Fruit fly (Drosophila melanogaster) whole organism, embryonic: Measurements from ENCODE around the gene Alp10.

Source experiments
- Ada2b ChIP-seq: fragments of 200-800 bp; sonication (Bioruptor generic); IDR thresholded peaks from 2 replicates; pipeline ENCODE4 v1.3.6; 2022; ENCODE audit warnings: missing biosample characterization, missing genetic modification characterization
- Atf3 ChIP-seq: fragments of 200-800 bp; sonication (Bioruptor generic); optimal IDR thresholded peaks from 3 replicates; lab custom pipeline; 2016; ENCODE audit warnings: missing biosample characterization, missing genetic modification characterization
- CG11085 ChIP-seq: fragments of 200-800 bp; sonication (Bioruptor generic); IDR thresholded peaks from 2 replicates; pipeline ENCODE4 v1.3.6; 2022; ENCODE audit warnings: missing biosample characterization, missing genetic modification characterization
- CG12659 ChIP-seq: fragments of 200-800 bp; sonication (Bioruptor generic); optimal IDR thresholded peaks from 3 replicates; lab custom pipeline; 2017; ENCODE audit warnings: mild to moderate bottlenecking, missing biosample characterization, missing genetic modification reagents, missing genetic modification characterization
- CG14014 ChIP-seq: fragments of 200-800 bp; sonication (Bioruptor generic); IDR thresholded peaks from 2 replicates; pipeline ENCODE4 v1.3.6; 2022; ENCODE audit warnings: missing biosample characterization, missing genetic modification characterization
- CG14710 ChIP-seq: fragments of 200-800 bp; sonication (Bioruptor generic); optimal IDR thresholded peaks from 3 replicates; lab custom pipeline; 2019; ENCODE audit warnings: missing biosample characterization, mild to moderate bottlenecking, missing genetic modification characterization, moderate library complexity
- CG15514 ChIP-seq: fragments of 200-800 bp; sonication (Bioruptor generic); optimal IDR thresholded peaks from 3 replicates; lab custom pipeline; 2017; ENCODE audit warnings: missing biosample characterization, missing genetic modification characterization, mild to moderate bottlenecking, moderate library complexity, missing genetic modification reagents
- CG15696 ChIP-seq: fragments of 200-800 bp; sonication (Bioruptor generic); optimal IDR thresholded peaks from 2 replicates; lab custom pipeline; 2019; ENCODE audit warnings: missing biosample characterization, mild to moderate bottlenecking, missing genetic modification characterization, moderate library complexity
- CG17829 ChIP-seq: fragments of 200-800 bp; optimal IDR thresholded peaks from 2 replicates; lab custom pipeline; 2019; ENCODE audit warnings: missing biosample characterization, mild to moderate bottlenecking, missing genetic modification characterization, moderate library complexity
- CG18619 ChIP-seq: fragments of 200-800 bp; sonication (Bioruptor generic); optimal IDR thresholded peaks from 3 replicates; lab custom pipeline; 2017; ENCODE audit warnings: missing biosample characterization, mild to moderate bottlenecking, missing genetic modification characterization
- CG33557 ChIP-seq: fragments of 200-800 bp; sonication (Bioruptor generic); optimal IDR thresholded peaks from 2 replicates; lab custom pipeline; 2019; ENCODE audit warnings: missing biosample characterization, mild to moderate bottlenecking, missing genetic modification characterization, moderate library complexity
- CG3847 ChIP-seq: fragments of 200-800 bp; sonication (Bioruptor generic); IDR thresholded peaks from 2 replicates; pipeline ENCODE4 v1.3.6; 2022; ENCODE audit warnings: missing biosample characterization, missing genetic modification characterization
- CG3995 ChIP-seq: fragments of 200-800 bp; sonication (Bioruptor generic); optimal IDR thresholded peaks from 3 replicates; lab custom pipeline; 2016; ENCODE audit warnings: missing biosample characterization, missing genetic modification characterization
- CG4707 ChIP-seq: fragments of 200-800 bp; sonication (Bioruptor generic); optimal IDR thresholded peaks from 2 replicates; lab custom pipeline; 2018; ENCODE audit warnings: missing biosample characterization, mild to moderate bottlenecking, missing genetic modification characterization, moderate library complexity
- CTCF ChIP-seq: fragments of 200-800 bp; sonication (Bioruptor generic); optimal IDR thresholded peaks from 2 replicates; lab custom pipeline; 2017; ENCODE audit warnings: missing biosample characterization, mild to moderate bottlenecking, missing genetic modification characterization, moderate library complexity
- Dll ChIP-seq: fragments of 200-800 bp; sonication (Bioruptor generic); IDR thresholded peaks from 4 replicates; pipeline ENCODE4 v1.3.6; 2022; ENCODE audit warnings: missing biosample characterization, missing genetic modification characterization; ENCODE audit not compliant: partially characterized antibody
- Dp ChIP-seq: fragments of 200-800 bp; sonication (Bioruptor generic); optimal IDR thresholded peaks from 2 replicates; lab custom pipeline; 2018; ENCODE audit warnings: missing biosample characterization, mild to moderate bottlenecking, missing genetic modification characterization, moderate library complexity
- GATAe ChIP-seq: fragments of 200-800 bp; sonication (Bioruptor generic); conservative IDR thresholded peaks from 2 replicates; pipeline ENCODE4 v1.3.6; 2022; ENCODE audit warnings: missing biosample characterization, missing genetic modification characterization
- H2.0 ChIP-seq: fragments of 200-800 bp; sonication (Bioruptor generic); IDR thresholded peaks from 2 replicates; pipeline ENCODE4 v1.3.6; 2022; ENCODE audit warnings: missing biosample characterization, missing genetic modification characterization
- HmgZ ChIP-seq: fragments of 200-800 bp; sonication (Bioruptor generic); optimal IDR thresholded peaks from 2 replicates; lab custom pipeline; 2018; ENCODE audit warnings: missing biosample characterization, mild to moderate bottlenecking, missing genetic modification characterization
- MTF-1 ChIP-seq: fragments of 200-800 bp; sonication (Bioruptor generic); optimal IDR thresholded peaks from 2 replicates; lab custom pipeline; 2018; ENCODE audit warnings: missing biosample characterization, mild to moderate bottlenecking, missing genetic modification characterization, borderline replicate concordance
- NFAT ChIP-seq: fragments of 200-800 bp; sonication (Bioruptor generic); IDR thresholded peaks from 2 replicates; pipeline ENCODE4 v1.3.6; 2022; ENCODE audit warnings: missing biosample characterization, missing genetic modification characterization
- Nf-YA ChIP-seq: fragments of 200-800 bp; sonication (Bioruptor generic); IDR thresholded peaks from 2 replicates; pipeline ENCODE4 v1.3.6; 2022; ENCODE audit warnings: missing biosample characterization, missing genetic modification characterization
- Scr ChIP-seq: fragments of 200-800 bp; sonication (Bioruptor generic); IDR thresholded peaks from 2 replicates; pipeline ENCODE4 v1.3.6; 2022; ENCODE audit warnings: missing biosample characterization, missing genetic modification characterization; ENCODE audit not compliant: partially characterized antibody
- Sry-δ ChIP-seq: fragments of 200-800 bp; sonication (Bioruptor generic); optimal IDR thresholded peaks from 2 replicates; lab custom pipeline; 2016; ENCODE audit warnings: missing biosample characterization, missing genetic modification characterization
- Vsx1 ChIP-seq: fragments of 200-800 bp; sonication (Bioruptor generic); optimal IDR thresholded peaks from 2 replicates; lab custom pipeline; 2017; ENCODE audit warnings: missing biosample characterization, mild to moderate bottlenecking, missing genetic modification characterization, missing genetic modification reagents
- YL-1 ChIP-seq: fragments of 200-800 bp; sonication (Bioruptor generic); optimal IDR thresholded peaks from 3 replicates; lab custom pipeline; 2017; ENCODE audit warnings: missing biosample characterization, mild to moderate bottlenecking, missing genetic modification characterization
- abd-A ChIP-seq: fragments of 200-800 bp; sonication (Bioruptor generic); optimal IDR thresholded peaks from 3 replicates; lab custom pipeline; 2019; ENCODE audit warnings: missing biosample characterization, mild to moderate bottlenecking, missing genetic modification characterization, moderate library complexity
- ase ChIP-seq: fragments of 200-800 bp; sonication (Bioruptor generic); IDR thresholded peaks from 3 replicates; pipeline ENCODE4 v1.3.6; 2022; ENCODE audit warnings: missing biosample characterization, missing genetic modification characterization
- cas ChIP-seq: fragments of 200-800 bp; sonication (Bioruptor generic); IDR thresholded peaks from 2 replicates; pipeline ENCODE4 v1.3.6; 2022; ENCODE audit warnings: missing biosample characterization, missing genetic modification characterization
- chinmo ChIP-seq: fragments of 200-800 bp; sonication (Bioruptor generic); IDR thresholded peaks from 4 replicates; pipeline ENCODE4 v1.3.6; 2022; ENCODE audit warnings: missing biosample characterization, missing genetic modification characterization; ENCODE audit not compliant: partially characterized antibody
- croc ChIP-seq: fragments of 200-800 bp; sonication (Bioruptor generic); conservative IDR thresholded peaks from 3 replicates; pipeline ENCODE4 v1.3.6; 2022; ENCODE audit warnings: missing biosample characterization, missing genetic modification characterization
- exex ChIP-seq: fragments of 200-800 bp; sonication (Bioruptor generic); optimal IDR thresholded peaks from 4 replicates; lab custom pipeline; 2018; ENCODE audit warnings: missing biosample characterization, mild to moderate bottlenecking, missing genetic modification characterization, moderate library complexity
- eyg ChIP-seq: fragments of 200-800 bp; sonication (Bioruptor generic); optimal IDR thresholded peaks from 3 replicates; lab custom pipeline; 2016; ENCODE audit warnings: missing biosample characterization, missing genetic modification characterization
- fd3F ChIP-seq: fragments of 200-800 bp; sonication (Bioruptor generic); optimal IDR thresholded peaks from 2 replicates; lab custom pipeline; 2018; ENCODE audit warnings: missing biosample characterization, mild to moderate bottlenecking, missing genetic modification characterization, moderate library complexity
- gcm ChIP-seq: fragments of 200-800 bp; sonication (Bioruptor generic); optimal IDR thresholded peaks from 2 replicates; lab custom pipeline; 2019; ENCODE audit warnings: missing biosample characterization, mild to moderate bottlenecking, missing genetic modification characterization, moderate library complexity
- gfzf ChIP-seq: fragments of 200-800 bp; sonication (Bioruptor generic); optimal IDR thresholded peaks from 2 replicates; lab custom pipeline; 2016; ENCODE audit warnings: missing biosample characterization, mild to moderate bottlenecking, missing genetic modification characterization, moderate library complexity
- ind ChIP-seq: fragments of 200-800 bp; sonication (Bioruptor generic); optimal IDR thresholded peaks from 3 replicates; lab custom pipeline; 2016; ENCODE audit warnings: missing biosample characterization, missing genetic modification characterization
- knrl ChIP-seq: fragments of 200-800 bp; sonication (Bioruptor generic); IDR thresholded peaks from 3 replicates; pipeline ENCODE4 v1.3.6; 2022; ENCODE audit warnings: missing biosample characterization, missing genetic modification characterization; ENCODE audit not compliant: partially characterized antibody
- mirr ChIP-seq: fragments of 200-800 bp; sonication (Bioruptor generic); optimal IDR thresholded peaks from 3 replicates; lab custom pipeline; 2018; ENCODE audit warnings: missing biosample characterization, mild to moderate bottlenecking, missing genetic modification characterization
- nerfin-2 ChIP-seq: fragments of 200-800 bp; sonication (Bioruptor generic); IDR thresholded peaks from 2 replicates; pipeline ENCODE4 v1.3.6; 2022; ENCODE audit warnings: missing biosample characterization, missing genetic modification characterization; ENCODE audit not compliant: partially characterized antibody
- org-1 ChIP-seq: fragments of 200-800 bp; sonication (Bioruptor generic); optimal IDR thresholded peaks from 2 replicates; lab custom pipeline; 2017; ENCODE audit warnings: missing biosample characterization, missing genetic modification characterization
- pita ChIP-seq: fragments of 200-800 bp; sonication (Bioruptor generic); optimal IDR thresholded peaks from 2 replicates; lab custom pipeline; 2017; ENCODE audit warnings: missing biosample characterization, mild to moderate bottlenecking, missing genetic modification characterization
- sisA ChIP-seq: fragments of 200-800 bp; sonication (Bioruptor generic); IDR thresholded peaks from 2 replicates; pipeline ENCODE4 v1.3.6; 2022; ENCODE audit warnings: missing biosample characterization, missing genetic modification characterization
- slou ChIP-seq: fragments of 200-800 bp; sonication (Bioruptor generic); optimal IDR thresholded peaks from 3 replicates; lab custom pipeline; 2016; ENCODE audit warnings: missing biosample characterization, missing genetic modification characterization
- slp2 ChIP-seq: fragments of 200-800 bp; sonication (Bioruptor generic); optimal IDR thresholded peaks from 2 replicates; lab custom pipeline; 2016; ENCODE audit warnings: missing biosample characterization, missing genetic modification characterization
- sug ChIP-seq: fragments of 200-800 bp; optimal IDR thresholded peaks from 2 replicates; lab custom pipeline; 2019; ENCODE audit warnings: missing biosample characterization, mild to moderate bottlenecking, missing genetic modification characterization, moderate library complexity
- tap ChIP-seq: fragments of 200-800 bp; optimal IDR thresholded peaks from 3 replicates; lab custom pipeline; 2019; ENCODE audit warnings: missing biosample characterization, mild to moderate bottlenecking, missing genetic modification characterization, moderate library complexity
- unpg ChIP-seq: fragments of 200-800 bp; sonication (Bioruptor generic); optimal IDR thresholded peaks from 3 replicates; lab custom pipeline; 2018; ENCODE audit warnings: missing biosample characterization, mild to moderate bottlenecking, missing genetic modification characterization, moderate library complexity
- wdn ChIP-seq: fragments of 200-800 bp; sonication (Bioruptor generic); IDR thresholded peaks from 2 replicates; pipeline ENCODE4 v1.3.6; 2022; ENCODE audit warnings: missing biosample characterization, missing genetic modification characterization
- zen ChIP-seq: fragments of 200-800 bp; sonication (Bioruptor generic); optimal IDR thresholded peaks from 3 replicates; lab custom pipeline; 2018; ENCODE audit warnings: missing biosample characterization, mild to moderate bottlenecking, missing genetic modification characterization, moderate library complexity

The Alp10 gene

dm6 chr3L:5608128-5608527, 13.1 kb upstream of the Alp10 start, which contains the start of gene Eaf6 (continued):
- TF ChIP-seq knrl (peak; percentile 54; the same call in 2 of the 3 replicates), Sry-δ (GFP tag; lab: Kevin White, UChicago) (peak; percentile 32), HmgZ (tag; lab: Kevin White, UChicago) (peak; percentile 37), org-1 (GFP tag; lab: Kevin White, UChicago) (no peak), croc (GFP tag; lab: Robert Waterston, UW) (no peak), YL-1 (GFP tag; lab: Kevin White, UChicago) (peak; percentile 61), exex (tag; lab: Kevin White, UChicago) (peak; percentile 62), pita (peak; percentile 63), CG18619 (GFP tag; lab: Kevin White, UChicago) (no peak), cas (no peak), MTF-1 (GFP tag; lab: Kevin White, UChicago) (no peak), Dll (peak; percentile 53; the same call in 2 of the 4 replicates), chinmo (no peak), ind (GFP tag; lab: Kevin White, UChicago) (no peak), CG3847 (GFP tag; lab: Robert Waterston, UW) (no peak), gcm (no peak), fd3F (no peak), NFAT (GFP tag; lab: Robert Waterston, UW) (peak; percentile 13; the same call in 1 of the 2 replicates), slp2 (GFP tag; lab: Kevin White, UChicago) (no peak), slou (GFP tag; lab: Kevin White, UChicago) (no peak), mirr (GFP tag; lab: Kevin White, UChicago) (no peak), nerfin-2 (peak; percentile 21; the same call in 1 of the 2 replicates), CG11085 (GFP tag; lab: Robert Waterston, UW) (no peak), Atf3 (GFP tag; lab: Kevin White, UChicago) (no peak), H2.0 (no peak), CG15514 (GFP tag; lab: Kevin White, UChicago) (peak; percentile 32), CG17829 (tag; lab: Kevin White, UChicago) (peak; percentile 1), gfzf (GFP tag; lab: Kevin White, UChicago) (peak; percentile 80), CTCF (GFP tag; lab: Kevin White, UChicago) (peak; percentile 95), GATAe (GFP tag; lab: Robert Waterston, UW) (no peak), Dp (GFP tag; lab: Kevin White, UChicago) (peak; percentile 33), Nf-YA (GFP tag; lab: Robert Waterston, UW) (no peak), Ada2b (GFP tag; lab: Robert Waterston, UW) (no peak), CG4707 (GFP tag; lab: Kevin White, UChicago) (no peak), zen (tag; lab: Kevin White, UChicago) (peak; percentile 87), tap (tag; lab: Kevin White, UChicago) (no peak), sisA (GFP tag; lab: Robert Waterston, UW) (no peak), CG14014 (GFP tag; lab: Robert Waterston, UW) (no peak), CG3995 (GFP tag; lab: Kevin White, UChicago) (peak; percentile 25), sug (tag; lab: Kevin White, UChicago) (peak; percentile 36), CG33557 (GFP tag; lab: Kevin White, UChicago) (no peak), Scr (peak; percentile 52), CG14710 (peak; percentile 49), unpg (GFP tag; lab: Kevin White, UChicago) (peak; percentile 8), wdn (GFP tag; lab: Robert Waterston, UW) (no peak), Vsx1 (GFP tag; lab: Kevin White, UChicago) (peak; percentile 95), CG15696 (tag; lab: Kevin White, UChicago) (no peak), ase (GFP tag; lab: Robert Waterston, UW) (no peak), abd-A (tag; lab: Kevin White, UChicago) (peak; percentile 84), CG12659 (GFP tag; lab: Kevin White, UChicago) (peak; percentile 58), eyg (no peak)
